Fruit fly (Drosophila melanogaster): ENCODE results near the gene Cbp80.
A peak's percentile ranks its signal among the peaks of the same experiment; 100 is the strongest.

Gene Cbp80

dm6 chrX:4614325-4614724 lies 35.5 kb upstream of the Cbp80 start (continued):
- TF ChIP-seq CG9727 (GFP tag; optimal IDR thresholded peaks at IDR 0.05) (peak; percentile 18), CG10366 (GFP tag; IDR thresholded peaks at IDR 0.05) (peak; percentile 38; the same call in 1 of the 2 replicates), bsh (GFP tag; optimal IDR thresholded peaks at IDR 0.05) (peak in 1 of 2 experiments; percentile 5), CG4282 (GFP tag; optimal IDR thresholded peaks at IDR 0.05) (no peak), Sox102F (GFP tag; optimal IDR thresholded peaks at IDR 0.05) (peak; percentile 32), eve (GFP tag; optimal IDR thresholded peaks at IDR 0.05) (peak in 1 of 2 experiments; percentile 5), CG11504 (tag; optimal IDR thresholded peaks at IDR 0.05) (peak; percentile 47), cas (GFP tag; IDR thresholded peaks at IDR 0.05) (peak; percentile 53; the same call in 1 of the 2 replicates), Meics (GFP tag; optimal IDR thresholded peaks at IDR 0.05) (peak; percentile 41), CG32532 (GFP tag; IDR thresholded peaks at IDR 0.05) (0 out of 2 replicates have a peak, but pooled peaks have one; percentile 34), Drgx (GFP tag; IDR thresholded peaks at IDR 0.05) (peak; percentile 48), CG1792 (GFP tag; optimal IDR thresholded peaks at IDR 0.05) (no peak), sob (GFP tag; IDR thresholded peaks at IDR 0.05) (peak; percentile 50), so (GFP tag; IDR thresholded peaks at IDR 0.05) (0 out of 3 replicates have a peak, but pooled peaks have one; percentile 20), CG15269 (tag; optimal IDR thresholded peaks at IDR 0.05) (peak; percentile 37), E2f2 (GFP tag; IDR thresholded peaks at IDR 0.05) (no peak), fd3F (GFP tag; optimal IDR thresholded peaks at IDR 0.05) (peak; percentile 9), scrt (GFP tag; optimal IDR thresholded peaks at IDR 0.05) (no peak), Hey (tag; optimal IDR thresholded peaks at IDR 0.05) (no peak), CG15073 (GFP tag; optimal IDR thresholded peaks at IDR 0.05) (no peak), CG17186 (GFP tag; optimal IDR thresholded peaks at IDR 0.05) (no peak), CG11247 (GFP tag; IDR thresholded peaks at IDR 0.05) (no peak), unpg (GFP tag; optimal IDR thresholded peaks at IDR 0.05) (peak; percentile 26), CG12391 (tag; optimal IDR thresholded peaks at IDR 0.05) (peak; percentile 2)

dm6 chrX:4614945-4615344 lies 34.9 kb upstream of the Cbp80 start:
- peak; percentile 52 for TF ChIP-seq crol (GFP tag; IDR thresholded peaks at IDR 0.05)
- no peak for TF ChIP-seq Stat92E (GFP tag; optimal IDR thresholded peaks at IDR 0.05)
- no peak for TF ChIP-seq CG12236 (GFP tag; optimal IDR thresholded peaks at IDR 0.05)
- 0 out of 2 replicates have a peak, but pooled peaks have one; percentile 20 for TF ChIP-seq Ada2b (GFP tag; IDR thresholded peaks at IDR 0.05)
- TF ChIP-seq Rfx (GFP tag; IDR thresholded peaks at IDR 0.05): 0 out of 2 replicates have a peak, but pooled peaks have one; percentile 17
- TF ChIP-seq Ptx1 (GFP tag; IDR thresholded peaks at IDR 0.05): peak; percentile 38; the same call in 1 of the 2 replicates
- TF ChIP-seq pan (optimal IDR thresholded peaks at IDR 0.05): no peak
- peak in 1 of 2 experiments; percentile 13 for TF ChIP-seq pan (GFP tag; optimal IDR thresholded peaks at IDR 0.05 in 1 of 2, IDR thresholded peaks at IDR 0.05 in 1 of 2)
- no peak for TF ChIP-seq prd (optimal IDR thresholded peaks at IDR 0.05)
- peak; percentile 44; the same call in 1 of the 3 replicates for TF ChIP-seq prd (GFP tag; IDR thresholded peaks at IDR 0.05)
- TF ChIP-seq CG7556 (GFP tag; optimal IDR thresholded peaks at IDR 0.05): no peak
- TF ChIP-seq CG1603 (tag; optimal IDR thresholded peaks at IDR 0.05): peak; percentile 29
- TF ChIP-seq stc (GFP tag; IDR thresholded peaks at IDR 0.05): no peak
- 0 out of 2 replicates have a peak, but pooled peaks have one; percentile 11 for TF ChIP-seq slbo (GFP tag; IDR thresholded peaks at IDR 0.05)
- TF ChIP-seq CG6689 (GFP tag; IDR thresholded peaks at IDR 0.05): 0 out of 2 replicates have a peak, but pooled peaks have one; percentile 15
- TF ChIP-seq row (GFP tag; IDR thresholded peaks at IDR 0.05): peak; percentile 30; the same call in 2 of the 3 replicates
- 0 out of 2 replicates have a peak, but pooled peaks have one; percentile 6 for TF ChIP-seq esg (GFP tag; conservative IDR thresholded peaks at IDR 0.05)
- peak; percentile 58 for TF ChIP-seq Med (GFP tag)
- peak; percentile 0 for TF ChIP-seq gem (tag; optimal IDR thresholded peaks at IDR 0.05)
